Worm (Caenorhabditis elegans) whole organism, L4 larva: ENCODE results near the gene sqv-3.

Experiments
- T20F7.1 ChIP-seq: fragments of 200-800 bp; sonication (Bioruptor generic); optimal IDR thresholded peaks from 2 replicates; lab custom pipeline; 2018; ENCODE audit warnings: mild to moderate bottlenecking, missing genetic modification characterization, missing compliant biosample characterization
- ceh-82 ChIP-seq: sonication (generic microtip); optimal IDR thresholded peaks from 2 replicates; lab custom pipeline; 2017; ENCODE audit warnings: missing biosample characterization, missing genetic modification characterization
- ces-1 ChIP-seq: fragments of 150-350 bp; sonication (generic microtip); optimal IDR thresholded peaks from 4 replicates; lab custom pipeline; 2014; ENCODE audit warnings: missing biosample characterization, missing genetic modification reagents, missing genetic modification characterization
- fkh-10 ChIP-seq: fragments of 150-350 bp; optimal IDR thresholded peaks from 2 replicates; lab custom pipeline; 2014; ENCODE audit warnings: missing biosample characterization, missing genetic modification reagents, missing genetic modification characterization
- lin-39 ChIP-seq: fragments of 150-350 bp; optimal IDR thresholded peaks from 2 replicates; lab custom pipeline; 2014; ENCODE audit warnings: missing biosample characterization, missing genetic modification reagents, missing genetic modification characterization
- mes-2 ChIP-seq: sonication (generic microtip); optimal IDR thresholded peaks from 2 replicates; lab custom pipeline; 2016; ENCODE audit warnings: missing genotype, mild to moderate bottlenecking, missing genetic modification characterization, missing compliant biosample characterization; ENCODE audit not compliant: poor library complexity, severe bottlenecking
- skn-1 ChIP-seq: fragments of 150-350 bp; optimal IDR thresholded peaks from 2 replicates; lab custom pipeline; 2014; ENCODE audit warnings: missing biosample characterization, missing genetic modification characterization
- snpc-4 ChIP-seq: fragments of 150-350 bp; optimal IDR thresholded peaks from 2 replicates; lab custom pipeline; 2014; ENCODE audit warnings: missing biosample characterization, missing genetic modification characterization
- spr-1 ChIP-seq: sonication (generic microtip); optimal IDR thresholded peaks from 2 replicates; lab custom pipeline; 2016; ENCODE audit warnings: mild to moderate bottlenecking, missing genetic modification characterization, missing compliant biosample characterization
- unc-62 ChIP-seq, 3 experiments: fragments of 150-350 bp in 1 of 3; sonication (generic microtip); optimal IDR thresholded peaks in 2 of 3; peaks in 1 of 3; 1 replicate in 1 of 3; 2 replicates in 2 of 3; lab custom pipeline; 2014 to 2017; ENCODE audit warnings: missing biosample characterization in 3 of 3, missing genetic modification characterization in 3 of 3, missing genetic modification reagents in 3 of 3, missing genotype in 1 of 3

ce11 chrIII:9782483-9783081 is 2.4 kb upstream of the sqv-3 start, which contains the start of gene R10E11.6:
- TF ChIP-seq unc-62 (GFP tag; optimal IDR thresholded peaks at IDR 0.05 in 1 of 2; lab: Kevin White, UChicago) (no peak), unc-62 (tag; optimal IDR thresholded peaks at IDR 0.05; lab: Kevin White, UChicago) (no peak), skn-1 (tag; lab: Kevin White, UChicago) (no peak), lin-39 (tag; lab: Kevin White, UChicago) (no peak), spr-1 (tag; lab: Kevin White, UChicago) (no peak), fkh-10 (GFP tag; lab: Kevin White, UChicago) (no peak), snpc-4 (no peak), T20F7.1 (GFP tag; lab: Kevin White, UChicago) (no peak), ceh-82 (no peak), mes-2 (peak; percentile 22), ces-1 (GFP tag; lab: Kevin White, UChicago) (no peak)
